Worm (Caenorhabditis elegans) whole organism, L3 larva: ENCODE measurements around the gene sel-12.

Source experiments
- R02D3.7 ChIP-seq: fragments of 150-350 bp; optimal IDR thresholded peaks from 2 replicates; lab custom pipeline; 2014; ENCODE audit warnings: missing biosample characterization, missing genetic modification characterization
- aly-2 ChIP-seq: fragments of 150-350 bp; optimal IDR thresholded peaks from 2 replicates; lab custom pipeline; 2014; ENCODE audit warnings: missing biosample characterization, missing genetic modification characterization
- ama-1 ChIP-seq: fragments of 150-350 bp; optimal IDR thresholded peaks from 2 replicates; lab custom pipeline; 2018
- ceh-28 ChIP-seq: fragments of 150-350 bp; optimal IDR thresholded peaks from 2 replicates; lab custom pipeline; 2014; ENCODE audit warnings: missing biosample characterization, missing genetic modification reagents, missing genetic modification characterization
- ceh-9 ChIP-seq: sonication (generic microtip); optimal IDR thresholded peaks from 2 replicates; lab custom pipeline; 2018; ENCODE audit warnings: missing biosample characterization, missing genetic modification characterization
- daf-12 ChIP-seq: fragments of 150-350 bp; optimal IDR thresholded peaks from 2 replicates; lab custom pipeline; 2014; ENCODE audit warnings: missing biosample characterization, missing genetic modification reagents, missing genetic modification characterization
- egl-27 ChIP-seq: sonication (generic microtip); optimal IDR thresholded peaks from 4 replicates; lab custom pipeline; 2017; ENCODE audit warnings: missing biosample characterization, missing genetic modification reagents, missing genetic modification characterization
- egl-5 ChIP-seq: fragments of 150-350 bp; optimal IDR thresholded peaks from 2 replicates; lab custom pipeline; 2017; ENCODE audit warnings: missing biosample characterization, missing genetic modification reagents, missing genetic modification characterization, inconsistent platforms
- elt-1 ChIP-seq: fragments of 150-350 bp; optimal IDR thresholded peaks from 2 replicates; lab custom pipeline; 2014; ENCODE audit warnings: missing biosample characterization, missing genetic modification characterization
- elt-2 ChIP-seq: sonication (generic microtip); optimal IDR thresholded peaks from 2 replicates; lab custom pipeline; 2016; ENCODE audit warnings: missing genetic modification reagents, mild to moderate bottlenecking, missing genetic modification characterization, missing compliant biosample characterization
- elt-3 ChIP-seq, 3 experiments: fragments of 150-350 bp in 1 of 3; sonication (generic microtip) in 2 of 3; optimal IDR thresholded peaks; 2 replicates in 2 of 3; 4 replicates in 1 of 3; lab custom pipeline; 2014 to 2017; ENCODE audit warnings: missing biosample characterization in 3 of 3, missing genetic modification characterization in 3 of 3
- eor-1 ChIP-seq, 2 experiments: fragments of 150-350 bp; optimal IDR thresholded peaks; 2 replicates each; lab custom pipeline; 2014 to 2018; ENCODE audit warnings: missing biosample characterization in 2 of 2, missing genetic modification characterization in 2 of 2
- fkh-10 ChIP-seq: sonication (generic microtip); optimal IDR thresholded peaks from 2 replicates; lab custom pipeline; 2017; ENCODE audit warnings: missing biosample characterization, missing genetic modification reagents, missing genetic modification characterization
- fkh-2 ChIP-seq: fragments of 150-350 bp; optimal IDR thresholded peaks from 2 replicates; lab custom pipeline; 2014; ENCODE audit warnings: missing biosample characterization, missing genetic modification reagents, missing genetic modification characterization
- hmg-11 ChIP-seq: sonication (generic microtip); optimal IDR thresholded peaks from 2 replicates; lab custom pipeline; 2016; ENCODE audit warnings: missing genetic modification characterization, missing compliant biosample characterization
- jun-1 ChIP-seq: fragments of 150-350 bp; optimal IDR thresholded peaks from 2 replicates; lab custom pipeline; 2014; ENCODE audit warnings: missing biosample characterization, missing genetic modification reagents, missing genetic modification characterization
- lin-15B ChIP-seq: fragments of 150-350 bp; optimal IDR thresholded peaks from 2 replicates; lab custom pipeline; 2014; ENCODE audit warnings: missing biosample characterization, missing genetic modification characterization
- lin-39 ChIP-seq: fragments of 150-350 bp; optimal IDR thresholded peaks from 2 replicates; lab custom pipeline; 2018; ENCODE audit warnings: missing biosample characterization, missing genetic modification reagents, missing genetic modification characterization
- mdl-1 ChIP-seq: fragments of 150-350 bp; optimal IDR thresholded peaks from 2 replicates; lab custom pipeline; 2014; ENCODE audit warnings: missing biosample characterization, missing genetic modification characterization
- mml-1 ChIP-seq: fragments of 150-350 bp; sonication (generic microtip); optimal IDR thresholded peaks from 3 replicates; lab custom pipeline; 2014; ENCODE audit warnings: missing biosample characterization, missing genetic modification characterization
- nfya-1 ChIP-seq: sonication (generic microtip); optimal IDR thresholded peaks from 2 replicates; lab custom pipeline; 2017; ENCODE audit warnings: missing genetic modification characterization, mild to moderate bottlenecking, missing compliant biosample characterization, antibody characterized with exemption, moderate library complexity; ENCODE audit not compliant: insufficient read depth
- nhr-12 ChIP-seq: fragments of 150-350 bp; optimal IDR thresholded peaks from 2 replicates; lab custom pipeline; 2014; ENCODE audit warnings: missing biosample characterization, missing genetic modification characterization
- nhr-23 ChIP-seq: fragments of 150-350 bp; optimal IDR thresholded peaks from 2 replicates; lab custom pipeline; 2014; ENCODE audit warnings: missing biosample characterization, missing genetic modification reagents, missing genetic modification characterization
- nhr-25 ChIP-seq: sonication (generic microtip); optimal IDR thresholded peaks from 2 replicates; lab custom pipeline; 2017; ENCODE audit warnings: missing biosample characterization, missing genetic modification characterization
- nhr-28 ChIP-seq: fragments of 150-350 bp; optimal IDR thresholded peaks from 2 replicates; lab custom pipeline; 2014; ENCODE audit warnings: missing biosample characterization, missing genetic modification characterization
- nhr-67 ChIP-seq: fragments of 150-350 bp; optimal IDR thresholded peaks from 2 replicates; lab custom pipeline; 2014; ENCODE audit warnings: missing biosample characterization, missing genetic modification characterization
- nhr-77 ChIP-seq: fragments of 150-350 bp; optimal IDR thresholded peaks from 2 replicates; lab custom pipeline; 2014; ENCODE audit warnings: missing biosample characterization, missing genetic modification characterization
- pha-4 ChIP-seq: fragments of 150-350 bp; optimal IDR thresholded peaks from 2 replicates; lab custom pipeline; 2014; ENCODE audit warnings: missing biosample characterization, missing genetic modification reagents, missing genetic modification characterization
- pqm-1 ChIP-seq: fragments of 150-350 bp; optimal IDR thresholded peaks from 2 replicates; lab custom pipeline; 2017; ENCODE audit warnings: missing biosample characterization, missing genetic modification characterization, inconsistent platforms
- skn-1 ChIP-seq: fragments of 150-350 bp; optimal IDR thresholded peaks from 2 replicates; lab custom pipeline; 2014; ENCODE audit warnings: missing biosample characterization, missing genetic modification characterization
- snpc-4 ChIP-seq: fragments of 150-350 bp; optimal IDR thresholded peaks from 2 replicates; lab custom pipeline; 2014; ENCODE audit warnings: missing biosample characterization, missing genetic modification characterization
- unc-39 ChIP-seq: sonication (generic microtip); optimal IDR thresholded peaks from 4 replicates; lab custom pipeline; 2017; ENCODE audit warnings: missing biosample characterization, missing genetic modification characterization
- unc-62 ChIP-seq: fragments of 150-350 bp; sonication (generic microtip); optimal IDR thresholded peaks from 4 replicates; lab custom pipeline; 2014; ENCODE audit warnings: missing biosample characterization, missing genetic modification reagents, missing genetic modification characterization
- zag-1 ChIP-seq: fragments of 150-350 bp; optimal IDR thresholded peaks from 2 replicates; lab custom pipeline; 2014; ENCODE audit warnings: missing biosample characterization, missing genetic modification characterization
- ztf-11 ChIP-seq: fragments of 150-350 bp; optimal IDR thresholded peaks from 2 replicates; lab custom pipeline; 2014; ENCODE audit warnings: missing biosample characterization, missing genetic modification characterization
- ztf-4 ChIP-seq: fragments of 150-350 bp; optimal IDR thresholded peaks from 2 replicates; lab custom pipeline; 2014; ENCODE audit warnings: missing biosample characterization, missing genetic modification characterization

The sel-12 gene

DNA sequence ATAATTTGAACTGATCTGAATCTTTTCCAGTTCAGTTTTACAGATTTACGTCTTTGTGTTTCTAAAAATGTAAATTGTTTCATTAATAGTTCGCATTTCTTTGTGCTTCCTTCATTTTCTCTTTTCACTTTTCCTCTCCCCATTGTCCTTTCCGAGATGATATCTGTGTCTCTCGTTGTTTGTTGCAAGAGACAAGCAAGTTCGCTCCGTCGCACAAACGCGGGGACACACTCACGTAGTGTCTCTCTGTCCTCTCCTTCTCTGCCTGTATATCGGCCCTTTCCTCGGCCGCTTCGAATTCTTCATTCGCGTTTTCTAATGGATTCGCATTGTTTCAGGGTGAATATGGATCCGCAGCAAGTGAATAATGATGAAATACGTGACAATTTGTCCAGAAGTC, 38.7 kb upstream of the sel-12 start, which contains the start of gene ZC13.1:
TSS of gene ZC13.1 (plus strand) at position 305 of the 400 bp plus-strand sequence.
- no peak for TF ChIP-seq nhr-12 (tag; lab: Kevin White, UChicago)
- TF ChIP-seq nhr-77: no peak
- TF ChIP-seq eor-1 (tag; optimal IDR thresholded peaks at IDR 0.05; lab: Kevin White, UChicago): no peak
- no peak for TF ChIP-seq zag-1 (tag; lab: Kevin White, UChicago)
- peak; percentile 85 for TF ChIP-seq lin-15B (tag; lab: Kevin White, UChicago)
- TF ChIP-seq nfya-1 (tag; lab: Kevin White, UChicago): peak; percentile 73
- peak; percentile 93 for TF ChIP-seq nhr-25 (tag; lab: Kevin White, UChicago)
- no peak for TF ChIP-seq nhr-28
- no peak for TF ChIP-seq nhr-67 (tag; lab: Kevin White, UChicago)
- peak; percentile 63 for TF ChIP-seq egl-5 (tag; lab: Kevin White, UChicago)
- no peak for TF ChIP-seq ama-1 (lab: Kevin White, UChicago)
- TF ChIP-seq elt-1 (tag; lab: Kevin White, UChicago): peak; percentile 44
- peak; percentile 51 for TF ChIP-seq elt-2 (tag; lab: Kevin White, UChicago)
- TF ChIP-seq ztf-4 (tag; lab: Kevin White, UChicago): no peak
- no peak for TF ChIP-seq ceh-28 (tag; lab: Kevin White, UChicago)
- no peak for TF ChIP-seq ztf-11
- peak; percentile 91 for TF ChIP-seq pha-4 (tag; lab: Kevin White, UChicago)
- TF ChIP-seq nhr-23 (tag; lab: Kevin White, UChicago): peak; percentile 76
- TF ChIP-seq snpc-4 (tag; lab: Kevin White, UChicago): peak; percentile 45
- TF ChIP-seq fkh-2 (tag; lab: Kevin White, UChicago): no peak
- TF ChIP-seq lin-39 (tag; lab: Kevin White, UChicago): peak; percentile 87
- peak; percentile 34 for TF ChIP-seq pqm-1 (tag; lab: Kevin White, UChicago)
- peak; percentile 70 for TF ChIP-seq hmg-11 (tag; lab: Kevin White, UChicago)
- TF ChIP-seq skn-1: peak; percentile 65
- no peak for TF ChIP-seq unc-62
- no peak for TF ChIP-seq mml-1
- peak; percentile 34 for TF ChIP-seq jun-1 (tag; lab: Kevin White, UChicago)

DNA sequence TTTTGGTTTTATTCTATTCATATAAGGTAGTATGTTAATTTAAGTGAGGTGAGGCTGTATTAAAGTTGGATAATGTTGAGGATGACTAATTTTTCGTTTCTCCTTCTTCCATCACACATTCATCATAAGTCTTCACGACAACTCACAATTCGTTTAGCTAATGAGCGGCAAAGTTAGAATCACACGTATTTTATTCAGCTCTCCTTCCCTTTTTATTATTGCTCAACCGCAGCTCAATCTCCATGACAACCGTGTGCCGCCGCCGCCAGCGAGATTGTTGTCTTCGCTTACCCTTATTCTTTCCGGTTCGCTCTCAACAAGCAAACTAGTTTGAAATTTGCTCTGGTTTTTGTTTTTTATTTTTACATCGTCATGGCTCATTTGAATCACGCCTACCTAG, 35.3 kb upstream of the sel-12 start, which contains the start of gene ZC13.2:
TSS of gene ZC13.2 (plus strand) at position 301 of the 400 bp plus-strand sequence.
- no peak for TF ChIP-seq R02D3.7
- TF ChIP-seq hmg-11 (tag; lab: Kevin White, UChicago): no peak
- TF ChIP-seq skn-1: no peak
- TF ChIP-seq snpc-4 (tag; lab: Kevin White, UChicago): no peak
- no peak for TF ChIP-seq fkh-2 (tag; lab: Kevin White, UChicago)
- TF ChIP-seq elt-3 (tag; optimal IDR thresholded peaks at IDR 0.05; lab: Kevin White, UChicago): no peak
- TF ChIP-seq nhr-12 (tag; lab: Kevin White, UChicago): no peak
- TF ChIP-seq elt-2 (tag; lab: Kevin White, UChicago): no peak
- no peak for TF ChIP-seq mml-1
- no peak for TF ChIP-seq ztf-4 (tag; lab: Kevin White, UChicago)
- no peak for TF ChIP-seq nhr-28
- TF ChIP-seq unc-62: no peak
- TF ChIP-seq lin-39 (tag; lab: Kevin White, UChicago): no peak
- TF ChIP-seq nhr-23 (tag; lab: Kevin White, UChicago): no peak
- TF ChIP-seq nhr-25 (tag; lab: Kevin White, UChicago): no peak
- TF ChIP-seq jun-1 (tag; lab: Kevin White, UChicago): no peak
- TF ChIP-seq daf-12 (tag; lab: Kevin White, UChicago): no peak

DNA sequence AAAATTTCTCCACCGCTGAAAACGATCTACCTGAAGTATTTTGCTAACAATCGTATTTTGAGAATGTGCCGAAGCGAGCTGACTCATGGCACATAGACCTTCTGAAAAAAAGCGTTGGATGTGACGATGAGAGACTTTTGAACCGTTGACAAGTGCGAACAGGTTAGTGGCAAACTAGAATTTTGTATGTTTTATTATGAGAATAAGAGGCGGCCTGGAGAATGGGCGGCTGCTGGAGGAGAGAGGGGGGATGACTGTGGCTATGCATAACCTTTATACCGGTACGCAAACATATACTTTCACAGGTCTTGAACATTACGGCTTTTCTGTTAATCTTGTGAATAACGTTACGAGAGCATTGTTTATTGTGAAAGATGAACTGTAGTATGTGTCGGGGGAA, 27.4 kb upstream of the sel-12 start, which contains the start of gene mam-1:
TSS of gene mam-1 (minus strand) at position 101 of the 400 bp plus-strand sequence.
- no peak for TF ChIP-seq unc-62
- TF ChIP-seq fkh-10 (GFP tag; lab: Kevin White, UChicago): no peak
- no peak for TF ChIP-seq mdl-1 (tag; lab: Kevin White, UChicago)
- no peak for TF ChIP-seq nhr-25 (tag; lab: Kevin White, UChicago)
- TF ChIP-seq elt-1 (tag; lab: Kevin White, UChicago): no peak
- no peak for TF ChIP-seq R02D3.7
- TF ChIP-seq egl-27 (tag; lab: Kevin White, UChicago): no peak
- no peak for TF ChIP-seq eor-1 (tag; optimal IDR thresholded peaks at IDR 0.05; lab: Kevin White, UChicago)
- TF ChIP-seq pqm-1 (tag; lab: Kevin White, UChicago): no peak
- TF ChIP-seq unc-39 (tag; lab: Kevin White, UChicago): no peak
- TF ChIP-seq ztf-4 (tag; lab: Kevin White, UChicago): no peak

DNA sequence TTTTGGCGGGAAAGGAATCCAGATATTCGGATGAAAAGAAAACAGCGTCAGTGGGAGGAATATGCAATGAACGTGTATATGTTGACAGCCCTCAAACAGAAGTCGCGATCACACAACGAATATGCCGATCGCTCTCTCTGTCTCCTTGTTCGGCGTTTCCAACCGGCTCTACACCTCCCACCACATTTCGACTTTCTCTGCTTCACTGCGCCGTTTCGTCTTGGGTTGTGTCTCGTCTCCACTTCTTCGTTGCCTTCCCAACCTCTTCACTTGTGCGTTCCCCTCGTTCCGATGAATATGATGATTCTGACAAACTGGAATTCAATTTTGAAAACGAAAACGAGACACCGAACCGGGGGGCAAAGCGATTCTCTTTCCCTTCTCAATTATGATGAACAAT, 17.7 kb upstream of the sel-12 start, which contains the start of gene mab-7:
TSS of gene mab-7 (minus strand) at position 101 of the 400 bp plus-strand sequence.
- TF ChIP-seq ceh-9 (tag; lab: Kevin White, UChicago): no peak
- TF ChIP-seq skn-1: no peak
- TF ChIP-seq ceh-28 (tag; lab: Kevin White, UChicago): no peak
- TF ChIP-seq aly-2: no peak
- no peak for TF ChIP-seq R02D3.7
- TF ChIP-seq elt-2 (tag; lab: Kevin White, UChicago): no peak
- peak; percentile 39 for TF ChIP-seq nhr-25 (tag; lab: Kevin White, UChicago)
- TF ChIP-seq egl-27 (tag; lab: Kevin White, UChicago): no peak
